Fruit fly (Drosophila melanogaster) whole organism, embryonic: Measurements from ENCODE around the gene Rabex-5.
A peak's percentile ranks its signal among the peaks of the same experiment; 100 is the strongest.

ENCODE experiments used
- CG10979 ChIP-seq: fragments of 200-800 bp; sonication (Bioruptor generic); optimal IDR thresholded peaks from 2 replicates; lab custom pipeline; 2018; ENCODE audit warnings: missing biosample characterization, mild to moderate bottlenecking, missing genetic modification characterization, moderate library complexity
- CG11504 ChIP-seq: fragments of 200-800 bp; sonication (Bioruptor generic); optimal IDR thresholded peaks from 3 replicates; lab custom pipeline; 2019; ENCODE audit warnings: missing biosample characterization, mild to moderate bottlenecking, missing genetic modification characterization, moderate library complexity
- CG11723 ChIP-seq: fragments of 200-800 bp; sonication (Bioruptor generic); optimal IDR thresholded peaks from 2 replicates; lab custom pipeline; 2017; ENCODE audit warnings: missing biosample characterization, mild to moderate bottlenecking, missing genetic modification characterization
- CG12219 ChIP-seq: fragments of 200-800 bp; sonication (Bioruptor generic); optimal IDR thresholded peaks from 3 replicates; lab custom pipeline; 2018; ENCODE audit warnings: missing biosample characterization, mild to moderate bottlenecking, missing genetic modification characterization
- CG12236 ChIP-seq: fragments of 200-800 bp; sonication (Bioruptor generic); optimal IDR thresholded peaks from 2 replicates; lab custom pipeline; 2016; ENCODE audit warnings: missing biosample characterization, missing genetic modification characterization
- CG13296 ChIP-seq: fragments of 200-800 bp; sonication (Bioruptor generic); optimal IDR thresholded peaks from 3 replicates; lab custom pipeline; 2018; ENCODE audit warnings: missing biosample characterization, mild to moderate bottlenecking, missing genetic modification characterization
- CG2129 ChIP-seq: fragments of 200-800 bp; sonication (Bioruptor generic); IDR thresholded peaks from 2 replicates; pipeline ENCODE4 v1.3.6; 2022; ENCODE audit warnings: missing biosample characterization, missing genetic modification characterization; ENCODE audit not compliant: partially characterized antibody
- CG30020 ChIP-seq: fragments of 200-800 bp; optimal IDR thresholded peaks from 2 replicates; lab custom pipeline; 2019; ENCODE audit warnings: missing biosample characterization, mild to moderate bottlenecking, missing genetic modification characterization, moderate library complexity
- CG30431 ChIP-seq: fragments of 200-800 bp; sonication (Bioruptor generic); optimal IDR thresholded peaks from 2 replicates; lab custom pipeline; 2017; ENCODE audit warnings: missing biosample characterization, missing genetic modification characterization
- CG4424 ChIP-seq: fragments of 200-800 bp; sonication (Bioruptor generic); optimal IDR thresholded peaks from 3 replicates; lab custom pipeline; 2016; ENCODE audit warnings: missing biosample characterization, missing genetic modification characterization
- CG4820 ChIP-seq: fragments of 200-800 bp; sonication (Bioruptor generic); optimal IDR thresholded peaks from 3 replicates; lab custom pipeline; 2016; ENCODE audit warnings: missing biosample characterization, missing genetic modification characterization
- CG8478 ChIP-seq: fragments of >200 bp; optimal IDR thresholded peaks from 2 replicates; lab custom pipeline; 2018
- CG8944 ChIP-seq: fragments of 200-800 bp; sonication (Bioruptor generic); optimal IDR thresholded peaks from 3 replicates; lab custom pipeline; 2016; ENCODE audit warnings: missing biosample characterization, missing genetic modification characterization
- CG9932 ChIP-seq: fragments of 200-800 bp; sonication (Bioruptor generic); IDR thresholded peaks from 2 replicates; pipeline ENCODE4 v1.3.6; 2022; ENCODE audit warnings: missing biosample characterization, missing genetic modification characterization
- CHES-1-like ChIP-seq: fragments of 200-800 bp; sonication (Bioruptor generic); optimal IDR thresholded peaks from 2 replicates; lab custom pipeline; 2016; ENCODE audit warnings: missing biosample characterization, missing genetic modification characterization
- CkIIα-i1 ChIP-seq: fragments of 200-800 bp; sonication (Bioruptor generic); IDR thresholded peaks from 2 replicates; pipeline ENCODE4 v1.3.6; 2022; ENCODE audit warnings: missing biosample characterization, missing genetic modification characterization
- D19B ChIP-seq: fragments of 200-800 bp; sonication (Bioruptor generic); optimal IDR thresholded peaks from 2 replicates; lab custom pipeline; 2017; ENCODE audit warnings: missing biosample characterization, mild to moderate bottlenecking, missing genetic modification characterization
- Dip2 ChIP-seq: fragments of 200-800 bp; sonication (Bioruptor generic); IDR thresholded peaks from 2 replicates; pipeline ENCODE4 v1.3.6; 2022; ENCODE audit warnings: missing biosample characterization, missing genetic modification characterization
- Doc3 ChIP-seq: fragments of 200-800 bp; sonication (Bioruptor generic); IDR thresholded peaks from 3 replicates; pipeline ENCODE4 v1.3.6; 2022; ENCODE audit warnings: missing biosample characterization, missing genetic modification characterization; ENCODE audit not compliant: partially characterized antibody
- Ets65A ChIP-seq: fragments of 200-800 bp; sonication (Bioruptor generic); peaks from one replicate; lab custom pipeline; 2016; ENCODE audit warnings: missing biosample characterization, missing genetic modification characterization
- Hey ChIP-seq: fragments of 200-800 bp; sonication (Bioruptor generic); optimal IDR thresholded peaks from 3 replicates; lab custom pipeline; 2018; ENCODE audit warnings: missing biosample characterization, mild to moderate bottlenecking, missing genetic modification characterization
- Lim3 ChIP-seq: fragments of 200-800 bp; sonication (Bioruptor generic); IDR thresholded peaks from 2 replicates; pipeline ENCODE4 v1.3.6; 2022; ENCODE audit warnings: missing biosample characterization, missing genetic modification characterization
- Mad ChIP-seq: fragments of 200-800 bp; sonication (Bioruptor generic); optimal IDR thresholded peaks from 2 replicates; lab custom pipeline; 2016; ENCODE audit warnings: missing biosample characterization, missing genetic modification characterization
- NK7.1 ChIP-seq: fragments of 200-800 bp; sonication (Bioruptor generic); optimal IDR thresholded peaks from 3 replicates; lab custom pipeline; 2016; ENCODE audit warnings: missing biosample characterization, missing genetic modification characterization
- Nf-YA ChIP-seq: fragments of 200-800 bp; sonication (Bioruptor generic); IDR thresholded peaks from 2 replicates; pipeline ENCODE4 v1.3.6; 2022; ENCODE audit warnings: missing biosample characterization, missing genetic modification characterization
- Rfx ChIP-seq: fragments of 200-800 bp; sonication (Bioruptor generic); IDR thresholded peaks from 2 replicates; pipeline ENCODE4 v1.3.6; 2022; ENCODE audit warnings: missing biosample characterization, missing genetic modification characterization
- Side ChIP-seq: fragments of 200-800 bp; sonication (Bioruptor generic); optimal IDR thresholded peaks from 2 replicates; lab custom pipeline; 2016; ENCODE audit warnings: missing biosample characterization, missing genetic modification characterization
- Sox100B ChIP-seq: fragments of 200-800 bp; sonication (Bioruptor generic); optimal IDR thresholded peaks from 3 replicates; lab custom pipeline; 2018; ENCODE audit warnings: missing biosample characterization, mild to moderate bottlenecking, missing genetic modification characterization
- Sox102F ChIP-seq: fragments of 200-800 bp; sonication (Bioruptor generic); optimal IDR thresholded peaks from 2 replicates; lab custom pipeline; 2018; ENCODE audit warnings: missing biosample characterization, mild to moderate bottlenecking, missing genetic modification characterization, moderate library complexity
- Sry-δ ChIP-seq: fragments of 200-800 bp; sonication (Bioruptor generic); optimal IDR thresholded peaks from 2 replicates; lab custom pipeline; 2016; ENCODE audit warnings: missing biosample characterization, missing genetic modification characterization
- ab ChIP-seq: fragments of 200-800 bp; sonication (Bioruptor generic); optimal IDR thresholded peaks from 2 replicates; lab custom pipeline; 2016; ENCODE audit warnings: missing biosample characterization, missing genetic modification characterization
- caup ChIP-seq: fragments of 200-800 bp; sonication (Bioruptor generic); optimal IDR thresholded peaks from 3 replicates; lab custom pipeline; 2017; ENCODE audit warnings: missing biosample characterization, mild to moderate bottlenecking, missing genetic modification characterization, moderate library complexity; ENCODE audit not compliant: severe bottlenecking
- crol ChIP-seq: fragments of 200-800 bp; sonication (Bioruptor generic); IDR thresholded peaks from 2 replicates; pipeline ENCODE4 v1.3.6; 2022; ENCODE audit warnings: missing biosample characterization, missing genetic modification characterization
- dpn ChIP-seq, 2 experiments: fragments of 200-800 bp; sonication (Bioruptor generic); optimal IDR thresholded peaks; 3 replicates each; lab custom pipeline; 2016; ENCODE audit warnings: missing biosample characterization in 2 of 2, missing genetic modification characterization in 2 of 2
- exex ChIP-seq: fragments of 200-800 bp; sonication (Bioruptor generic); optimal IDR thresholded peaks from 4 replicates; lab custom pipeline; 2018; ENCODE audit warnings: missing biosample characterization, mild to moderate bottlenecking, missing genetic modification characterization, moderate library complexity
- gsb-n ChIP-seq: fragments of 200-800 bp; sonication (Bioruptor generic); optimal IDR thresholded peaks from 3 replicates; lab custom pipeline; 2018; ENCODE audit warnings: missing biosample characterization, mild to moderate bottlenecking, missing genetic modification characterization
- inv ChIP-seq: fragments of 200-800 bp; sonication (Bioruptor generic); IDR thresholded peaks from 2 replicates; pipeline ENCODE4 v1.3.6; 2022; ENCODE audit warnings: missing biosample characterization, missing genetic modification characterization; ENCODE audit not compliant: partially characterized antibody
- jigr1 ChIP-seq: fragments of 200-800 bp; sonication (Bioruptor generic); IDR thresholded peaks from 3 replicates; pipeline ENCODE4 v1.3.6; 2022; ENCODE audit warnings: missing biosample characterization, missing genetic modification characterization
- jing ChIP-seq: fragments of 200-800 bp; sonication (Bioruptor generic); optimal IDR thresholded peaks from 2 replicates; lab custom pipeline; 2018; ENCODE audit warnings: missing biosample characterization, mild to moderate bottlenecking, missing genetic modification characterization
- ken ChIP-seq: fragments of 200-800 bp; sonication (Bioruptor generic); IDR thresholded peaks from 3 replicates; pipeline ENCODE4 v1.3.6; 2022; ENCODE audit warnings: missing biosample characterization, missing genetic modification characterization
- mam ChIP-seq: fragments of 200-800 bp; sonication (Bioruptor generic); optimal IDR thresholded peaks from 3 replicates; lab custom pipeline; 2016; ENCODE audit warnings: missing biosample characterization, missing genetic modification characterization
- ro ChIP-seq: fragments of 200-800 bp; sonication (Bioruptor generic); IDR thresholded peaks from 2 replicates; pipeline ENCODE4 v1.3.6; 2022; ENCODE audit warnings: missing biosample characterization, missing genetic modification characterization
- sisA ChIP-seq: fragments of 200-800 bp; sonication (Bioruptor generic); IDR thresholded peaks from 2 replicates; pipeline ENCODE4 v1.3.6; 2022; ENCODE audit warnings: missing biosample characterization, missing genetic modification characterization
- slp2 ChIP-seq: fragments of 200-800 bp; sonication (Bioruptor generic); optimal IDR thresholded peaks from 2 replicates; lab custom pipeline; 2016; ENCODE audit warnings: missing biosample characterization, missing genetic modification characterization
- so ChIP-seq: fragments of 200-800 bp; sonication (Bioruptor generic); IDR thresholded peaks from 3 replicates; pipeline ENCODE4 v1.3.6; 2022; ENCODE audit warnings: missing biosample characterization, missing genetic modification characterization
- sqz ChIP-seq: fragments of 200-800 bp; sonication (Bioruptor generic); optimal IDR thresholded peaks from 3 replicates; lab custom pipeline; 2018; ENCODE audit warnings: missing biosample characterization, mild to moderate bottlenecking, missing genetic modification characterization
- sr ChIP-seq: fragments of 200-800 bp; sonication (Bioruptor generic); IDR thresholded peaks from 3 replicates; pipeline ENCODE4 v1.3.6; 2022; ENCODE audit warnings: missing biosample characterization, missing genetic modification characterization
- tap ChIP-seq: fragments of 200-800 bp; optimal IDR thresholded peaks from 3 replicates; lab custom pipeline; 2019; ENCODE audit warnings: missing biosample characterization, mild to moderate bottlenecking, missing genetic modification characterization, moderate library complexity
- tll ChIP-seq, 2 experiments: fragments of 200-800 bp in 1 of 2; fragments of >200 bp in 1 of 2; sonication (Bioruptor generic) in 1 of 2; optimal IDR thresholded peaks; 2 replicates each; lab custom pipeline; 2017 to 2019; ENCODE audit warnings: missing biosample characterization in 2 of 2, missing genetic modification characterization in 2 of 2, mild to moderate bottlenecking in 1 of 2, moderate library complexity in 1 of 2
- ttk ChIP-seq: fragments of 200-800 bp; sonication (Bioruptor generic); IDR thresholded peaks from 2 replicates; pipeline ENCODE4 v2.1.2; 2022; ENCODE audit warnings: missing biosample characterization, missing genetic modification characterization
- twi ChIP-seq: fragments of 200-800 bp; optimal IDR thresholded peaks from 2 replicates; lab custom pipeline; 2019; ENCODE audit warnings: missing biosample characterization, mild to moderate bottlenecking, missing genetic modification characterization, moderate library complexity
- wdn ChIP-seq: fragments of 200-800 bp; sonication (Bioruptor generic); IDR thresholded peaks from 2 replicates; pipeline ENCODE4 v1.3.6; 2022; ENCODE audit warnings: missing biosample characterization, missing genetic modification characterization

The Rabex-5 gene

DNA sequence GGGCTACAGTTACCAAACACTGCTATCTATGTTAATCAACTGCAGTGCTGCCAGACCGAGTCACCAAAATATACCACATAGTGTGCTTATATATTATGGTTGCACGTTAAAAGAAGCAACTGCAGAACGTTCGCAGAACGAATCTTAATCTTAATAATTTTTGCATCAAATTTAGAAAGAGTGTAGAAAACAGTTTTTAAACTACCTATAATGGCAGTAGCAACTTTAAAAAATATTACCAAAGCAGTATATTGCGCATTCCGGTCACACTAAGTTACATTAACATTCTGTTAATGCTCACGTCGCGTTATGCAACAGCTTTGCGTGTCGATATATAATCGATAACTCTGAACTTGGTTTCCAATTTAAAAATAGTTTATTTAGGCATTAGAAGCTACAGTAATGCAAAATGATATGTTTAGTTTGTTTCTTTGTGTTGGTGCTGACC is 46.4 kb downstream of the Rabex-5 start, which contains the start of gene indra (continued):
- TF ChIP-seq Mad (GFP tag; lab: Kevin White, UChicago) = peak; percentile 58
- no peak for TF ChIP-seq Sox100B (GFP tag; lab: Kevin White, UChicago)
- no peak for TF ChIP-seq sr (GFP tag; lab: Robert Waterston, UW)
- no peak for TF ChIP-seq D19B (GFP tag; lab: Kevin White, UChicago)
- TF ChIP-seq twi = peak; percentile 47
- peak; percentile 92 for TF ChIP-seq sqz (GFP tag; lab: Kevin White, UChicago)
- no peak for TF ChIP-seq gsb-n (tag; lab: Kevin White, UChicago)
- no peak for TF ChIP-seq sisA (GFP tag; lab: Robert Waterston, UW)
- TF ChIP-seq CG13296 (GFP tag; lab: Kevin White, UChicago) = no peak
- no peak for TF ChIP-seq Nf-YA
- TF ChIP-seq mam (GFP tag; lab: Kevin White, UChicago) = peak; percentile 52
- TF ChIP-seq CG4820 (GFP tag; lab: Kevin White, UChicago) = peak; percentile 36
- TF ChIP-seq Doc3 = peak; percentile 41; the same call in 2 of the 3 replicates
- TF ChIP-seq jigr1 (GFP tag; lab: Robert Waterston, UW) = no peak
- TF ChIP-seq jing (GFP tag; lab: Kevin White, UChicago) = no peak
- peak; percentile 31 for TF ChIP-seq slp2
- no peak for TF ChIP-seq tll (GFP tag; optimal IDR thresholded peaks at IDR 0.05; lab: Kevin White, UChicago)
- TF ChIP-seq Sox102F (GFP tag; lab: Kevin White, UChicago) = no peak
- no peak for TF ChIP-seq Hey (tag; lab: Kevin White, UChicago)
- TF ChIP-seq CG12236 (GFP tag; lab: Kevin White, UChicago) = peak; percentile 46
- no peak for TF ChIP-seq tap (tag; lab: Kevin White, UChicago)
- peak; percentile 24 for TF ChIP-seq caup (GFP tag; lab: Kevin White, UChicago)
- peak; percentile 56 for TF ChIP-seq CG8944
- no peak for TF ChIP-seq crol (GFP tag; lab: Robert Waterston, UW)
- no peak; the same call in 1 of the 2 replicates for TF ChIP-seq inv (GFP tag; lab: Robert Waterston, UW)
- TF ChIP-seq so (GFP tag; lab: Robert Waterston, UW) = no peak
- no peak for TF ChIP-seq wdn
- peak; percentile 21 for TF ChIP-seq CG10979 (tag; lab: Kevin White, UChicago)
- TF ChIP-seq CG12219 = no peak
- TF ChIP-seq CG2129 (GFP tag; lab: Robert Waterston, UW) = no peak
- TF ChIP-seq CkIIα-i1 (GFP tag; lab: Robert Waterston, UW) = no peak
- TF ChIP-seq CG30020 = peak; percentile 59
- TF ChIP-seq dpn (GFP tag; optimal IDR thresholded peaks at IDR 0.05; lab: Kevin White, UChicago) = peak; percentile 65 to 66
- peak; percentile 6 for TF ChIP-seq CG4424 (GFP tag; lab: Kevin White, UChicago)
- 0 out of 3 replicates have a peak, but pooled peaks have one; percentile 45 for TF ChIP-seq ken (GFP tag; lab: Robert Waterston, UW)
- TF ChIP-seq CHES-1-like = peak; percentile 74
- TF ChIP-seq Dip2 (GFP tag; lab: Robert Waterston, UW) = no peak
- no peak for TF ChIP-seq Lim3 (GFP tag; lab: Robert Waterston, UW)
- no peak for TF ChIP-seq ro (GFP tag; lab: Robert Waterston, UW)
- TF ChIP-seq exex (tag; lab: Kevin White, UChicago) = no peak
- no peak for TF ChIP-seq CG30431 (GFP tag; lab: Kevin White, UChicago)
- peak; percentile 63; the same call in 1 of the 2 replicates for TF ChIP-seq Rfx (GFP tag; lab: Robert Waterston, UW)
- peak; percentile 72 for TF ChIP-seq CG9932 (GFP tag; lab: Robert Waterston, UW)
- TF ChIP-seq CG8478 (lab: Kevin White, UChicago) = no peak
- TF ChIP-seq Side (GFP tag; lab: Kevin White, UChicago) = no peak
- peak; percentile 21 for TF ChIP-seq ab (GFP tag; lab: Kevin White, UChicago)
- no peak for TF ChIP-seq NK7.1 (GFP tag; lab: Kevin White, UChicago)
- no peak for TF ChIP-seq ttk (GFP tag; lab: Robert Waterston, UW)
- no peak for TF ChIP-seq CG11723
- TF ChIP-seq Sry-δ = peak; percentile 68
- TF ChIP-seq Ets65A (GFP tag; lab: Kevin White, UChicago) = peak; percentile 85
- TF ChIP-seq CG11504 (tag; lab: Kevin White, UChicago) = no peak
